Worm (Caenorhabditis elegans): ENCODE measurements around the gene Y11D7A.3.

DNA sequence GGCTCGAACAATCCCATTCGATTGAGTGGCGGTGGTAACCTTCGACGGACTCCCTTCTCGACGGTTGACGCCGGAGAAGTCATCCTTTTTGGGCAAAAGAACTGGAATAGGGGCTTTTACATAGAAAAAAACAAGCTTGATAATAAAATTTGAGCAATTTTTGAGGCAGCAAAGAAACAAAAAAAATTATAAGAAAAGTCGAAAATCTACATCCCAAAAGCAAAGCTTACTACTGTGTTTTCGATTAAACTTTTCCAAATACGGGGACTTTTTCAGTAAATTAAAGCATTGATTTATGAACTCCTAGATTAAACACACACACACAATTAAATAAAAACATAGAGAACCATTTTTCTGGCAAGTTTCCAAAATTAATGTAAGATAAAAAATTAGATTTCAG is 23.1 kb downstream of the Y11D7A.3 start, which contains the start of gene Y11D7A.9:
- TF ChIP-seq W03F9.2 (tag; optimal IDR thresholded peaks at IDR 0.05) (no peak), dao-5 (tag; optimal IDR thresholded peaks at IDR 0.05) (no peak), him-1 (tag; optimal IDR thresholded peaks at IDR 0.05) (no peak)

Data from whole organism, L4/young adult.